Fruit fly (Drosophila melanogaster): ENCODE data around the gene CG7884.

Gene CG7884

dm6 chrX:19281271-19281670, 60.8 kb downstream of the CG7884 start (continued):
- TF ChIP-seq CG10209 (GFP tag; optimal IDR thresholded peaks at IDR 0.05) (peak; percentile 6), dysf (GFP tag; IDR thresholded peaks at IDR 0.05) (peak; percentile 13; the same call in 1 of the 3 replicates), Deaf1 (tag; optimal IDR thresholded peaks at IDR 0.05) (no peak), NFAT (GFP tag; IDR thresholded peaks at IDR 0.05) (peak; percentile 24; the same call in 1 of the 2 replicates), BtbVII (GFP tag; optimal IDR thresholded peaks at IDR 0.05) (peak; percentile 52), PHDP (tag; optimal IDR thresholded peaks at IDR 0.05) (peak; percentile 28), CG2712 (tag; optimal IDR thresholded peaks at IDR 0.05) (peak; percentile 27), pros (GFP tag; optimal IDR thresholded peaks at IDR 0.05) (no peak), Nf-YA (GFP tag; IDR thresholded peaks at IDR 0.05) (no peak), Stat92E (GFP tag; optimal IDR thresholded peaks at IDR 0.05) (no peak), CG10543 (GFP tag; optimal IDR thresholded peaks at IDR 0.05) (no peak), ase (GFP tag; IDR thresholded peaks at IDR 0.05) (peak; percentile 13; the same call in 1 of the 3 replicates), CG30403 (GFP tag; optimal IDR thresholded peaks at IDR 0.05) (peak; percentile 8), zf30C (GFP tag; optimal IDR thresholded peaks at IDR 0.05) (peak; percentile 66), Xrp1 (GFP tag; IDR thresholded peaks at IDR 0.05) (peak; percentile 34; the same call in 1 of the 2 replicates), slou (GFP tag; optimal IDR thresholded peaks at IDR 0.05) (no peak), NfI (GFP tag; optimal IDR thresholded peaks at IDR 0.05) (peak; percentile 25), Adf1 (GFP tag; IDR thresholded peaks at IDR 0.05) (no peak), CG2120 (GFP tag; optimal IDR thresholded peaks at IDR 0.05) (peak; percentile 44), sens (GFP tag) (peak; percentile 14), Sox100B (GFP tag; optimal IDR thresholded peaks at IDR 0.05) (no peak), slp2 (GFP tag; optimal IDR thresholded peaks at IDR 0.05) (no peak), Ets65A (GFP tag) (peak; percentile 66), slbo (GFP tag; IDR thresholded peaks at IDR 0.05) (peak; percentile 58), HmgD (GFP tag; optimal IDR thresholded peaks at IDR 0.05) (no peak), peb (GFP tag; IDR thresholded peaks at IDR 0.05) (no peak), az2 (GFP tag; optimal IDR thresholded peaks at IDR 0.05) (peak; percentile 18), E2f1 (GFP tag; IDR thresholded peaks at IDR 0.05) (0 out of 2 replicates have a peak, but pooled peaks have one; percentile 15), CG17361 (GFP tag; IDR thresholded peaks at IDR 0.05) (no peak), CG31441 (GFP tag; IDR thresholded peaks at IDR 0.05) (peak; percentile 38; the same call in 1 of the 2 replicates), CG11085 (GFP tag; IDR thresholded peaks at IDR 0.05) (0 out of 2 replicates have a peak, but pooled peaks have one; percentile 33), pzg (GFP tag; optimal IDR thresholded peaks at IDR 0.05) (no peak), Side (GFP tag; optimal IDR thresholded peaks at IDR 0.05) (no peak), Fer3 (tag; optimal IDR thresholded peaks at IDR 0.05) (peak; percentile 14), CG34422 (GFP tag; IDR thresholded peaks at IDR 0.05) (no peak), CG5245 (GFP tag; optimal IDR thresholded peaks at IDR 0.05) (no peak), cad (GFP tag; optimal IDR thresholded peaks at IDR 0.05) (no peak), CG7357 (GFP tag; IDR thresholded peaks at IDR 0.05) (no peak), CG13775 (GFP tag; optimal IDR thresholded peaks at IDR 0.05) (peak; percentile 24), Oli (tag; optimal IDR thresholded peaks at IDR 0.05) (peak; percentile 40), Rfx (GFP tag; IDR thresholded peaks at IDR 0.05) (peak; percentile 66), Hr51 (GFP tag; optimal IDR thresholded peaks at IDR 0.05) (peak in 1 of 2 experiments; percentile 41), CG34376 (GFP tag; optimal IDR thresholded peaks at IDR 0.05) (no peak), CG7839 (tag; optimal IDR thresholded peaks at IDR 0.05) (peak; percentile 27), Ssrp (tag; optimal IDR thresholded peaks at IDR 0.05) (no peak), Fer1 (GFP tag; optimal IDR thresholded peaks at IDR 0.05) (peak; percentile 3), z (GFP tag; IDR thresholded peaks at IDR 0.05) (no peak), HHEX (GFP tag; optimal IDR thresholded peaks at IDR 0.05) (peak; percentile 45), bcd (GFP tag; optimal IDR thresholded peaks at IDR 0.05) (peak; percentile 40), HLH3B (GFP tag; IDR thresholded peaks at IDR 0.05) (0 out of 2 replicates have a peak, but pooled peaks have one; percentile 23), CG4424 (GFP tag; optimal IDR thresholded peaks at IDR 0.05) (peak; percentile 1)

Measured in whole organism, embryonic.